Fruit fly (Drosophila melanogaster) whole organism, pupa: Measurements from ENCODE around the gene Unr.

ENCODE experiments used
- CG4496 ChIP-seq: fragments of 200-800 bp; sonication (Bioruptor generic); IDR thresholded peaks from 3 replicates; pipeline ENCODE4 v1.3.6; 2022; ENCODE audit warnings: missing biosample characterization, missing genetic modification characterization
- Pif1A ChIP-seq: fragments of 200-800 bp; sonication (Bioruptor generic); optimal IDR thresholded peaks from 3 replicates; lab custom pipeline; 2016; ENCODE audit warnings: missing biosample characterization, missing genetic modification characterization

dm6 chr3L:8385055-8385454, 57.1 kb downstream of the Unr start:
- TF ChIP-seq Pif1A (GFP tag; lab: Kevin White, UChicago) (peak; percentile 86), CG4496 (GFP tag; lab: Robert Waterston, UW) (peak; percentile 41; the same call in 2 of the 3 replicates)
